Fruit fly (Drosophila melanogaster): ENCODE data around the gene CG10553.

DNA sequence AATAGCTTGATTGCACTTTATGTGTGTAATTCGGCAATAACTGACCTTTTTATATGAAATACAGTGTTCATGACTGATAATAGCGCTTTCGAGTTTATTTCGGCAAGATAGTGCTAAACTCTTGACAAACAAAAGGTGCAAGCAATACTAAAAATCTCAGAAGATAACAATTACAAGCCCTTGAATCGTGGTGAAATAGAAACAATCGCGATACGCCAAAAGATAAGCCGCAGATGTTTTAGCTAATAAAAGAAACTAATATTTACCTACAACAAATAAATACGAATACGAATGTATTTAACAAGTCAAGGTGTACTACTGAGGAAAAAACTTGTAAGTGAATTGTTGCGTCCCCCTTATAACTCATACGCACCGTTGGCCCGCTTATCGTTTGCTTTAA is 42.6 kb downstream of the CG10553 start:
- TF ChIP-seq eg (GFP tag; IDR thresholded peaks at IDR 0.05) (no peak), CG11762 (GFP tag; optimal IDR thresholded peaks at IDR 0.05; ENCODE audit: insufficient read depth) (no peak), Gug (GFP tag; IDR thresholded peaks at IDR 0.05) (no peak), Blimp-1 (GFP tag; optimal IDR thresholded peaks at IDR 0.05) (no peak), spab (GFP tag; optimal IDR thresholded peaks at IDR 0.05) (no peak), Met (GFP tag; optimal IDR thresholded peaks at IDR 0.05) (no peak), fd85E (GFP tag; optimal IDR thresholded peaks at IDR 0.05) (no peak), Hr38 (GFP tag; optimal IDR thresholded peaks at IDR 0.05) (no peak), CG16779 (tag; optimal IDR thresholded peaks at IDR 0.05) (peak; percentile 2), Lpt (GFP tag; optimal IDR thresholded peaks at IDR 0.05) (no peak), CG31627 (GFP tag; optimal IDR thresholded peaks at IDR 0.05) (no peak), CG8319 (GFP tag; optimal IDR thresholded peaks at IDR 0.05) (no peak), OdsH (GFP tag; optimal IDR thresholded peaks at IDR 0.05) (no peak)
